Fruit fly (Drosophila melanogaster): Measurements from ENCODE around the gene CG31516.

CG31516 gene

dm6 chr3R:4249947-4250346, 30.0 kb upstream of the CG31516 start:
- peak; percentile 74 for TF ChIP-seq CG12769 (tag; optimal IDR thresholded peaks at IDR 0.05)
- TF ChIP-seq Blimp-1 (GFP tag; optimal IDR thresholded peaks at IDR 0.05) = peak; percentile 83
- no peak for TF ChIP-seq Vsx1 (GFP tag; optimal IDR thresholded peaks at IDR 0.05)
- no peak for TF ChIP-seq fd3F (GFP tag; optimal IDR thresholded peaks at IDR 0.05)
- peak; percentile 25 for TF ChIP-seq Ets65A (GFP tag)
- 0 out of 4 replicates have a peak, but pooled peaks have one; percentile 57 for TF ChIP-seq chinmo (GFP tag; IDR thresholded peaks at IDR 0.05; ENCODE audit: partially characterized antibody)
- TF ChIP-seq Hey (tag; optimal IDR thresholded peaks at IDR 0.05) = no peak
- no peak for TF ChIP-seq CG31441 (GFP tag; IDR thresholded peaks at IDR 0.05)
- no peak for TF ChIP-seq D19B (GFP tag; optimal IDR thresholded peaks at IDR 0.05)
- peak; percentile 66; the same call in 1 of the 2 replicates for TF ChIP-seq vvl (GFP tag; IDR thresholded peaks at IDR 0.05)

- TF ChIP-seq Dref (GFP tag; IDR thresholded peaks at IDR 0.05) = no peak
- TF ChIP-seq NFAT (GFP tag; IDR thresholded peaks at IDR 0.05) = no peak
- TF ChIP-seq ro (GFP tag; IDR thresholded peaks at IDR 0.05) = no peak
- no peak for TF ChIP-seq unpg (GFP tag; optimal IDR thresholded peaks at IDR 0.05)
- TF ChIP-seq oc (tag; optimal IDR thresholded peaks at IDR 0.05) = peak; percentile 67
- TF ChIP-seq Adf1 (GFP tag; IDR thresholded peaks at IDR 0.05) = no peak
- TF ChIP-seq abd-A (tag; optimal IDR thresholded peaks at IDR 0.05) = peak; percentile 25
- TF ChIP-seq Antp (GFP tag; optimal IDR thresholded peaks at IDR 0.05) = no peak
- TF ChIP-seq sima (GFP tag; optimal IDR thresholded peaks at IDR 0.05) = no peak
- no peak for TF ChIP-seq cwo (GFP tag; optimal IDR thresholded peaks at IDR 0.05)
- TF ChIP-seq CG7372 (GFP tag; IDR thresholded peaks at IDR 0.05) = no peak
- TF ChIP-seq Pdp1 (GFP tag; optimal IDR thresholded peaks at IDR 0.05) = peak in 1 of 2 experiments; percentile 7
- TF ChIP-seq tap (tag; optimal IDR thresholded peaks at IDR 0.05) = no peak
- TF ChIP-seq YL-1 (GFP tag; optimal IDR thresholded peaks at IDR 0.05) = no peak
- TF ChIP-seq CG16813 (GFP tag; IDR thresholded peaks at IDR 0.05; ENCODE audit: partially characterized antibody) = no peak
- TF ChIP-seq CG2678 (tag; optimal IDR thresholded peaks at IDR 0.05) = no peak
- TF ChIP-seq slp2 (GFP tag; optimal IDR thresholded peaks at IDR 0.05) = no peak
- TF ChIP-seq Abd-B (GFP tag; optimal IDR thresholded peaks at IDR 0.05) = no peak
- no peak for TF ChIP-seq Ets65A (GFP tag)
- no peak for TF ChIP-seq org-1 (GFP tag; optimal IDR thresholded peaks at IDR 0.05)
- no peak for TF ChIP-seq gcm2 (GFP tag; optimal IDR thresholded peaks at IDR 0.05)
- TF ChIP-seq vvl (GFP tag; IDR thresholded peaks at IDR 0.05) = peak; percentile 58; the same call in 1 of the 2 replicates
- TF ChIP-seq p53 (GFP tag; optimal IDR thresholded peaks at IDR 0.05) = no peak
- no peak for TF ChIP-seq kay (GFP tag; optimal IDR thresholded peaks at IDR 0.05)
These were observed 26.7 kb upstream of the CG31516 start, which contains the start of gene TwdlF for dm6 chr3R:4246578-4247070. TSS of gene TwdlF (plus strand) at chr3R:4247020.

- no peak for TF ChIP-seq CG6813 (GFP tag; optimal IDR thresholded peaks at IDR 0.05)
- peak; percentile 26 for TF ChIP-seq Dek (tag; optimal IDR thresholded peaks at IDR 0.05)
- peak; percentile 22 for TF ChIP-seq PHDP (tag; optimal IDR thresholded peaks at IDR 0.05)
- TF ChIP-seq row (GFP tag; IDR thresholded peaks at IDR 0.05) = 0 out of 3 replicates have a peak, but pooled peaks have one; percentile 24
- TF ChIP-seq dm (GFP tag; optimal IDR thresholded peaks at IDR 0.05) = no peak
- no peak for TF ChIP-seq CG7372 (GFP tag; IDR thresholded peaks at IDR 0.05)
- peak; percentile 67 for TF ChIP-seq grau (tag; optimal IDR thresholded peaks at IDR 0.05)
- peak in 1 of 2 experiments; percentile 43 for TF ChIP-seq Hr51 (GFP tag; optimal IDR thresholded peaks at IDR 0.05)
- TF ChIP-seq dysf (GFP tag; IDR thresholded peaks at IDR 0.05) = peak; percentile 7; the same call in 1 of the 3 replicates
- peak in 1 of 2 experiments; percentile 15 for TF ChIP-seq Pdp1 (GFP tag; optimal IDR thresholded peaks at IDR 0.05)
- peak; percentile 4 for TF ChIP-seq lilli (GFP tag; optimal IDR thresholded peaks at IDR 0.05)
- no peak for TF ChIP-seq CG6854 (GFP tag; optimal IDR thresholded peaks at IDR 0.05)
- TF ChIP-seq CG7839 (tag; optimal IDR thresholded peaks at IDR 0.05) = peak; percentile 32
- peak; percentile 25 for TF ChIP-seq Hmr (GFP tag; optimal IDR thresholded peaks at IDR 0.05)
- TF ChIP-seq seq (GFP tag; IDR thresholded peaks at IDR 0.05) = 0 out of 2 replicates have a peak, but pooled peaks have one; percentile 10
These were observed 23.4 kb upstream of the CG31516 start, which contains the start of gene CG34305 for dm6 chr3R:4243096-4243940. TSS of gene CG34305 (minus strand) at chr3R:4243146.
